Fruit fly (Drosophila melanogaster): ENCODE measurements around the gene nmd.
A peak's percentile ranks its signal among the peaks of the same experiment; 100 is the strongest.

Gene nmd

dm6 chr2L:10334854-10335277, 31.1 kb upstream of the nmd start (continued):
- TF ChIP-seq CG8089 (GFP tag; optimal IDR thresholded peaks at IDR 0.05) = peak; percentile 55
- no peak for TF ChIP-seq Elba2 (GFP tag; optimal IDR thresholded peaks at IDR 0.05)
- TF ChIP-seq CG14667 (GFP tag; IDR thresholded peaks at IDR 0.05) = no peak
- TF ChIP-seq CG17186 (GFP tag; optimal IDR thresholded peaks at IDR 0.05) = no peak
- peak; percentile 48 for TF ChIP-seq Six4 (GFP tag; optimal IDR thresholded peaks at IDR 0.05)
- TF ChIP-seq CTCF (GFP tag; optimal IDR thresholded peaks at IDR 0.05) = peak; percentile 26
- peak; percentile 81 for TF ChIP-seq MBD-R2 (GFP tag; IDR thresholded peaks at IDR 0.05)
- no peak for TF ChIP-seq CG7271 (tag; optimal IDR thresholded peaks at IDR 0.05)
- no peak for TF ChIP-seq slou (GFP tag; optimal IDR thresholded peaks at IDR 0.05)
- TF ChIP-seq CG10431 (GFP tag; optimal IDR thresholded peaks at IDR 0.05) = peak; percentile 74
- no peak for TF ChIP-seq CG31388 (GFP tag; optimal IDR thresholded peaks at IDR 0.05)
- TF ChIP-seq mld (GFP tag; IDR thresholded peaks at IDR 0.05; ENCODE audit: partially characterized antibody) = no peak
- TF ChIP-seq CG31224 (GFP tag; IDR thresholded peaks at IDR 0.05) = no peak
- TF ChIP-seq HmgD (GFP tag; optimal IDR thresholded peaks at IDR 0.05) = peak; percentile 11
- peak; percentile 16; the same call in 1 of the 2 replicates for TF ChIP-seq Adf1 (GFP tag; IDR thresholded peaks at IDR 0.05)
- no peak for TF ChIP-seq Rx (GFP tag; IDR thresholded peaks at IDR 0.05)
- 0 out of 2 replicates have a peak, but pooled peaks have one; percentile 24 for TF ChIP-seq Taf1 (GFP tag; IDR thresholded peaks at IDR 0.05)
- TF ChIP-seq esg (GFP tag; conservative IDR thresholded peaks at IDR 0.05) = no peak
- peak; percentile 90 for TF ChIP-seq kay (GFP tag; optimal IDR thresholded peaks at IDR 0.05)
- TF ChIP-seq CG9609 (GFP tag; optimal IDR thresholded peaks at IDR 0.05) = peak; percentile 26
- TF ChIP-seq lab (GFP tag; optimal IDR thresholded peaks at IDR 0.05) = peak; percentile 93
- TF ChIP-seq TFAM (GFP tag; optimal IDR thresholded peaks at IDR 0.05) = no peak
- TF ChIP-seq crc (GFP tag; optimal IDR thresholded peaks at IDR 0.05) = no peak
- no peak for TF ChIP-seq crol (GFP tag; IDR thresholded peaks at IDR 0.05)
- no peak; the same call in 2 of the 3 replicates for TF ChIP-seq otp (GFP tag; IDR thresholded peaks at IDR 0.05)
- no peak for TF ChIP-seq CG12104 (GFP tag; optimal IDR thresholded peaks at IDR 0.05)
- TF ChIP-seq cato (GFP tag; optimal IDR thresholded peaks at IDR 0.05; ENCODE audit: borderline replicate concordance) = no peak
- TF ChIP-seq gsb (GFP tag; IDR thresholded peaks at IDR 0.05) = no peak
- peak; percentile 60 for TF ChIP-seq CG3407 (GFP tag; optimal IDR thresholded peaks at IDR 0.05)
- peak; percentile 78 for TF ChIP-seq pfk (GFP tag; optimal IDR thresholded peaks at IDR 0.05)
- peak; percentile 35; the same call in 1 of the 2 replicates for TF ChIP-seq Ptx1 (GFP tag; IDR thresholded peaks at IDR 0.05)
- TF ChIP-seq CG10462 (GFP tag; optimal IDR thresholded peaks at IDR 0.05) = no peak
- no peak for TF ChIP-seq jigr1 (GFP tag; IDR thresholded peaks at IDR 0.05)
- TF ChIP-seq Optix (GFP tag; IDR thresholded peaks at IDR 0.05) = no peak
- peak; percentile 30; the same call in 1 of the 2 replicates for TF ChIP-seq E2f2 (GFP tag; IDR thresholded peaks at IDR 0.05)
- TF ChIP-seq CG4282 (GFP tag; optimal IDR thresholded peaks at IDR 0.05) = no peak
- peak; percentile 15 for TF ChIP-seq CG16863 (GFP tag; optimal IDR thresholded peaks at IDR 0.05)
- TF ChIP-seq Nf-YC (tag; optimal IDR thresholded peaks at IDR 0.05) = peak; percentile 74
- TF ChIP-seq CG12219 (GFP tag; optimal IDR thresholded peaks at IDR 0.05) = peak; percentile 75
- TF ChIP-seq CG12236 (GFP tag; optimal IDR thresholded peaks at IDR 0.05) = peak; percentile 43
- TF ChIP-seq vfl (GFP tag; optimal IDR thresholded peaks at IDR 0.05) = peak; percentile 17
- peak; percentile 59 for TF ChIP-seq CG17359 (tag; optimal IDR thresholded peaks at IDR 0.05)
- no peak for TF ChIP-seq zf30C (GFP tag; optimal IDR thresholded peaks at IDR 0.05)
- TF ChIP-seq CG10565 (GFP tag; optimal IDR thresholded peaks at IDR 0.05) = no peak
- no peak for TF ChIP-seq NC2α (GFP tag; optimal IDR thresholded peaks at IDR 0.05)
- TF ChIP-seq CG3847 (GFP tag; IDR thresholded peaks at IDR 0.05) = no peak
- TF ChIP-seq rib (GFP tag; IDR thresholded peaks at IDR 0.05) = peak; percentile 79; the same call in 1 of the 2 replicates
- no peak for TF ChIP-seq CG10321 (GFP tag; IDR thresholded peaks at IDR 0.05)
- TF ChIP-seq CG32772 (GFP tag; IDR thresholded peaks at IDR 0.05) = no peak
- peak in 1 of 2 experiments; percentile 31 for TF ChIP-seq Trl (optimal IDR thresholded peaks at IDR 0.05)
- peak; percentile 45 for TF ChIP-seq Trl (GFP tag; optimal IDR thresholded peaks at IDR 0.05)
- no peak for TF ChIP-seq CG8478 (optimal IDR thresholded peaks at IDR 0.05)
- no peak for TF ChIP-seq bcd (GFP tag; optimal IDR thresholded peaks at IDR 0.05)
- TF ChIP-seq Nf-YB (GFP tag; optimal IDR thresholded peaks at IDR 0.05) = peak; percentile 52
